Fruit fly (Drosophila melanogaster) whole organism, embryonic: ENCODE measurements around the gene CG9297.
A peak's percentile ranks its signal among the peaks of the same experiment; 100 is the strongest.

ENCODE experiments used
- Abd-B ChIP-seq: fragments of 200-800 bp; sonication (Bioruptor generic); optimal IDR thresholded peaks from 2 replicates; lab custom pipeline; 2018; ENCODE audit warnings: missing biosample characterization, mild to moderate bottlenecking, missing genetic modification characterization, moderate library complexity
- BEAF-32 ChIP-seq: fragments of 200-800 bp; sonication (Bioruptor generic); optimal IDR thresholded peaks from 3 replicates; lab custom pipeline; 2017; ENCODE audit warnings: missing biosample characterization, missing genetic modification characterization, mild to moderate bottlenecking, moderate library complexity, missing genetic modification reagents
- Bteb2 ChIP-seq: fragments of 200-800 bp; sonication (Bioruptor generic); optimal IDR thresholded peaks from 2 replicates; lab custom pipeline; 2016; ENCODE audit warnings: missing biosample characterization, missing genetic modification characterization
- CG1024 ChIP-seq: fragments of 200-800 bp; sonication (Bioruptor generic); IDR thresholded peaks from 2 replicates; pipeline ENCODE4 v1.3.6; 2022; ENCODE audit warnings: missing biosample characterization, missing genetic modification characterization
- CG10979 ChIP-seq: fragments of 200-800 bp; sonication (Bioruptor generic); optimal IDR thresholded peaks from 2 replicates; lab custom pipeline; 2018; ENCODE audit warnings: missing biosample characterization, mild to moderate bottlenecking, missing genetic modification characterization, moderate library complexity
- CG11085 ChIP-seq: fragments of 200-800 bp; sonication (Bioruptor generic); IDR thresholded peaks from 2 replicates; pipeline ENCODE4 v1.3.6; 2022; ENCODE audit warnings: missing biosample characterization, missing genetic modification characterization
- CG12104 ChIP-seq: fragments of 200-800 bp; sonication (Bioruptor generic); optimal IDR thresholded peaks from 3 replicates; lab custom pipeline; 2016; ENCODE audit warnings: missing biosample characterization, missing genetic modification characterization
- CG12219 ChIP-seq: fragments of 200-800 bp; sonication (Bioruptor generic); optimal IDR thresholded peaks from 3 replicates; lab custom pipeline; 2018; ENCODE audit warnings: missing biosample characterization, mild to moderate bottlenecking, missing genetic modification characterization
- CG12236 ChIP-seq: fragments of 200-800 bp; sonication (Bioruptor generic); optimal IDR thresholded peaks from 2 replicates; lab custom pipeline; 2016; ENCODE audit warnings: missing biosample characterization, missing genetic modification characterization
- CG13624 ChIP-seq: fragments of 200-800 bp; sonication (Bioruptor generic); optimal IDR thresholded peaks from 2 replicates; lab custom pipeline; 2016; ENCODE audit warnings: missing biosample characterization, missing genetic modification characterization
- CG14965 ChIP-seq: fragments of 200-800 bp; sonication (Bioruptor generic); optimal IDR thresholded peaks from 2 replicates; lab custom pipeline; 2016; ENCODE audit warnings: missing biosample characterization, missing genetic modification characterization, borderline replicate concordance
- CG17359 ChIP-seq: fragments of 200-800 bp; sonication (Bioruptor generic); optimal IDR thresholded peaks from 3 replicates; lab custom pipeline; 2018; ENCODE audit warnings: missing biosample characterization, mild to moderate bottlenecking, missing genetic modification characterization, moderate library complexity
- CG2712 ChIP-seq: fragments of 200-800 bp; optimal IDR thresholded peaks from 3 replicates; lab custom pipeline; 2019; ENCODE audit warnings: missing biosample characterization, mild to moderate bottlenecking, missing genetic modification characterization, moderate library complexity
- CG32532 ChIP-seq: fragments of 200-800 bp; sonication (Bioruptor generic); IDR thresholded peaks from 2 replicates; pipeline ENCODE4 v1.3.6; 2022; ENCODE audit warnings: missing biosample characterization, missing genetic modification characterization
- CG34224 ChIP-seq: fragments of 200-800 bp; sonication (Bioruptor generic); IDR thresholded peaks from 3 replicates; pipeline ENCODE4 v1.3.6; 2022; ENCODE audit warnings: missing biosample characterization, missing genetic modification characterization; ENCODE audit not compliant: partially characterized antibody
- CG4282 ChIP-seq: fragments of 200-800 bp; sonication (Bioruptor generic); optimal IDR thresholded peaks from 2 replicates; lab custom pipeline; 2016; ENCODE audit warnings: missing biosample characterization, missing genetic modification characterization
- CG4360 ChIP-seq: fragments of 200-800 bp; sonication (Bioruptor generic); IDR thresholded peaks from 2 replicates; pipeline ENCODE4 v1.3.6; 2022; ENCODE audit warnings: missing biosample characterization, missing genetic modification characterization
- CG6254 ChIP-seq: fragments of 200-800 bp; sonication (Bioruptor generic); optimal IDR thresholded peaks from 3 replicates; lab custom pipeline; 2017; ENCODE audit warnings: mild to moderate bottlenecking, missing biosample characterization, missing genetic modification reagents, missing genetic modification characterization
- CG6813 ChIP-seq: fragments of 200-800 bp; sonication (Bioruptor generic); optimal IDR thresholded peaks from 2 replicates; lab custom pipeline; 2017; ENCODE audit warnings: missing biosample characterization, missing genetic modification characterization, mild to moderate bottlenecking, moderate library complexity, missing genetic modification reagents
- CG7556 ChIP-seq: fragments of 200-800 bp; sonication (Bioruptor generic); optimal IDR thresholded peaks from 2 replicates; lab custom pipeline; 2017; ENCODE audit warnings: missing biosample characterization, mild to moderate bottlenecking, missing genetic modification characterization
- CG9437 ChIP-seq: fragments of 200-800 bp; sonication (Bioruptor generic); optimal IDR thresholded peaks from 2 replicates; lab custom pipeline; 2018; ENCODE audit warnings: missing biosample characterization, mild to moderate bottlenecking, missing genetic modification characterization
- CG9727 ChIP-seq: fragments of 200-800 bp; sonication (Bioruptor generic); optimal IDR thresholded peaks from 3 replicates; lab custom pipeline; 2017; ENCODE audit warnings: missing biosample characterization, mild to moderate bottlenecking, missing genetic modification characterization
- CkIIα-i1 ChIP-seq: fragments of 200-800 bp; sonication (Bioruptor generic); IDR thresholded peaks from 2 replicates; pipeline ENCODE4 v1.3.6; 2022; ENCODE audit warnings: missing biosample characterization, missing genetic modification characterization
- Drgx ChIP-seq: fragments of 200-800 bp; sonication (Bioruptor generic); IDR thresholded peaks from 2 replicates; pipeline ENCODE4 v1.3.6; 2022; ENCODE audit warnings: missing biosample characterization, missing genetic modification characterization
- HLH3B ChIP-seq: fragments of 200-800 bp; sonication (Bioruptor generic); IDR thresholded peaks from 2 replicates; pipeline ENCODE4 v1.3.6; 2022; ENCODE audit warnings: missing biosample characterization, missing genetic modification characterization
- HmgZ ChIP-seq: fragments of 200-800 bp; sonication (Bioruptor generic); optimal IDR thresholded peaks from 2 replicates; lab custom pipeline; 2018; ENCODE audit warnings: missing biosample characterization, mild to moderate bottlenecking, missing genetic modification characterization
- Hmr ChIP-seq: fragments of 200-800 bp; sonication (Bioruptor generic); optimal IDR thresholded peaks from 3 replicates; lab custom pipeline; 2017; ENCODE audit warnings: mild to moderate bottlenecking, missing biosample characterization, missing genetic modification reagents, missing genetic modification characterization
- MBD-R2 ChIP-seq: fragments of 200-800 bp; sonication (Bioruptor generic); IDR thresholded peaks from 2 replicates; pipeline ENCODE4 v1.3.6; 2022; ENCODE audit warnings: missing biosample characterization, missing genetic modification characterization
- Max ChIP-seq: fragments of 200-800 bp; sonication (Bioruptor generic); optimal IDR thresholded peaks from 2 replicates; lab custom pipeline; 2016; ENCODE audit warnings: missing biosample characterization, mild to moderate bottlenecking, missing genetic modification characterization
- Six4 ChIP-seq: fragments of 200-800 bp; sonication (Bioruptor generic); optimal IDR thresholded peaks from 2 replicates; lab custom pipeline; 2016; ENCODE audit warnings: missing biosample characterization, missing genetic modification characterization
- Tbp ChIP-seq: fragments of >200 bp; optimal IDR thresholded peaks from 2 replicates; lab custom pipeline; 2018; ENCODE audit warnings: missing biosample characterization, missing genetic modification characterization
- btn ChIP-seq: fragments of 200-800 bp; sonication (Bioruptor generic); optimal IDR thresholded peaks from 2 replicates; lab custom pipeline; 2016; ENCODE audit warnings: missing biosample characterization, missing genetic modification characterization
- caup ChIP-seq: fragments of 200-800 bp; sonication (Bioruptor generic); optimal IDR thresholded peaks from 3 replicates; lab custom pipeline; 2017; ENCODE audit warnings: missing biosample characterization, mild to moderate bottlenecking, missing genetic modification characterization, moderate library complexity; ENCODE audit not compliant: severe bottlenecking
- danr ChIP-seq: fragments of 200-800 bp; sonication (Bioruptor generic); IDR thresholded peaks from 2 replicates; pipeline ENCODE4 v1.3.6; 2022; ENCODE audit warnings: missing biosample characterization, missing genetic modification characterization
- dmrt99B ChIP-seq: fragments of 200-800 bp; sonication (Bioruptor generic); optimal IDR thresholded peaks from 2 replicates; lab custom pipeline; 2018; ENCODE audit warnings: missing biosample characterization, mild to moderate bottlenecking, missing genetic modification characterization, moderate library complexity
- ewg ChIP-seq: fragments of 200-800 bp; sonication (Bioruptor generic); optimal IDR thresholded peaks from 3 replicates; lab custom pipeline; 2017; ENCODE audit warnings: mild to moderate bottlenecking, missing biosample characterization, missing genetic modification reagents, missing genetic modification characterization
- fd96Cb ChIP-seq: fragments of 200-800 bp; sonication (Bioruptor generic); optimal IDR thresholded peaks from 2 replicates; lab custom pipeline; 2018; ENCODE audit warnings: missing biosample characterization, mild to moderate bottlenecking, missing genetic modification characterization, moderate library complexity
- nmo ChIP-seq: fragments of 200-800 bp; sonication (Bioruptor generic); optimal IDR thresholded peaks from 2 replicates; lab custom pipeline; 2018; ENCODE audit warnings: missing biosample characterization, mild to moderate bottlenecking, missing genetic modification characterization, moderate library complexity
- nom ChIP-seq: fragments of 200-800 bp; sonication (Bioruptor generic); optimal IDR thresholded peaks from 2 replicates; lab custom pipeline; 2017; ENCODE audit warnings: missing biosample characterization, missing genetic modification characterization, mild to moderate bottlenecking, moderate library complexity, missing genetic modification reagents
- pb ChIP-seq: fragments of 200-800 bp; sonication (Bioruptor generic); optimal IDR thresholded peaks from 3 replicates; lab custom pipeline; 2016; ENCODE audit warnings: missing biosample characterization, missing genetic modification characterization
- pros ChIP-seq: fragments of 200-800 bp; sonication (Bioruptor generic); optimal IDR thresholded peaks from 3 replicates; lab custom pipeline; 2019; ENCODE audit warnings: missing biosample characterization, mild to moderate bottlenecking, missing genetic modification characterization, moderate library complexity
- rib ChIP-seq: fragments of 200-800 bp; sonication (Bioruptor generic); IDR thresholded peaks from 2 replicates; pipeline ENCODE4 v1.3.6; 2022; ENCODE audit warnings: missing biosample characterization, missing genetic modification characterization
- schlank ChIP-seq: fragments of 200-800 bp; sonication (Bioruptor generic); optimal IDR thresholded peaks from 2 replicates; lab custom pipeline; 2018; ENCODE audit warnings: missing biosample characterization, mild to moderate bottlenecking, missing genetic modification characterization
- tap ChIP-seq: fragments of 200-800 bp; optimal IDR thresholded peaks from 3 replicates; lab custom pipeline; 2019; ENCODE audit warnings: missing biosample characterization, mild to moderate bottlenecking, missing genetic modification characterization, moderate library complexity
- tin ChIP-seq: fragments of 200-800 bp; sonication (Bioruptor generic); optimal IDR thresholded peaks from 3 replicates; lab custom pipeline; 2016; ENCODE audit warnings: missing biosample characterization, missing genetic modification characterization
- tll ChIP-seq, 2 experiments: fragments of 200-800 bp in 1 of 2; fragments of >200 bp in 1 of 2; sonication (Bioruptor generic) in 1 of 2; optimal IDR thresholded peaks; 2 replicates each; lab custom pipeline; 2017 to 2019; ENCODE audit warnings: missing biosample characterization in 2 of 2, missing genetic modification characterization in 2 of 2, mild to moderate bottlenecking in 1 of 2, moderate library complexity in 1 of 2
- twi ChIP-seq: fragments of 200-800 bp; optimal IDR thresholded peaks from 2 replicates; lab custom pipeline; 2019; ENCODE audit warnings: missing biosample characterization, mild to moderate bottlenecking, missing genetic modification characterization, moderate library complexity
- wor ChIP-seq: fragments of 200-800 bp; sonication (Bioruptor generic); IDR thresholded peaks from 2 replicates; pipeline ENCODE4 v1.3.6; 2022; ENCODE audit warnings: missing biosample characterization, missing genetic modification characterization
- zfh1 ChIP-seq: fragments of 200-800 bp; sonication (Bioruptor generic); IDR thresholded peaks from 3 replicates; pipeline ENCODE4 v1.3.6; 2022; ENCODE audit warnings: missing biosample characterization, missing genetic modification characterization

CG9297 gene

DNA sequence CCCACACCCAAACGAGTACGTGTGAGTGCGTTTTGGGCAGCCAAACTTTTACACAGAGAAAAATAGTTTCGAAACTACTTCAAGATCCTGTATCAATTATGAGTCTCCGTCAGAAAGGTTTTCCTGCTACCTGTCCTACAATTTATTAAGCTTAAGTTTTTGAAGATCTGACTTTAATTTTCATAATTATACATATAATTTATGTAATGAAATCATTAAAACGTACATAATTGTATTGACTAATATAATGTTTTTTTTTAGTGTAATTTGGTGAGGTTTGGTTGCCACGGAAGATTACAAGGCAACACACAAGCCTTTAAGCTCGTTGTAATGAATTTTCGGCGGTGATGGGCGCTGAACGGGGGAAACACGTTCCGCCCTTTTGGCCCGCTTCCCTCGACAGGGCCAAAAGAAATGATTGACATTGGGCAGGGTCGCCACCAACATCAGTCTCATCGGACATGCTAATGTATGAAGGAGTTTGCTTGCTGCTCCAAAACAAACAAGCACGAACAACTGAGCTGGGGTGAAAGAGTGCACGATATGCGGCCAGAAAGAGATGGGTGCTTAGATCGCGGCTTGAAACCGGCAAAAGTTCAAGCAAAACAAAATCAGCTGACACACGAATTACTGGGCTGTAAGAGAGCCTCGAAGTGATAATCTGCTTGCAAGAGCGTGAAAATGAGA lies 22.8 kb downstream of the CG9297 start (continued):
- TF ChIP-seq CG13624 (no peak), CG10979 (tag; lab: Kevin White, UChicago) (peak; percentile 85), CG12219 (GFP tag; lab: Kevin White, UChicago) (peak; percentile 66), pros (GFP tag; lab: Kevin White, UChicago) (no peak), CG6813 (GFP tag; lab: Kevin White, UChicago) (no peak), HLH3B (GFP tag; lab: Robert Waterston, UW) (peak; percentile 64), zfh1 (GFP tag; lab: Robert Waterston, UW) (peak; percentile 61; the same call in 1 of the 3 replicates), HmgZ (tag; lab: Kevin White, UChicago) (peak; percentile 21), CG34224 (GFP tag; lab: Robert Waterston, UW) (no peak), pb (GFP tag; lab: Kevin White, UChicago) (no peak), CG4282 (GFP tag; lab: Kevin White, UChicago) (no peak), CG4360 (GFP tag; lab: Robert Waterston, UW) (0 out of 2 replicates have a peak, but pooled peaks have one; percentile 34), rib (GFP tag; lab: Robert Waterston, UW) (no peak), CG9437 (GFP tag; lab: Kevin White, UChicago) (peak; percentile 54), MBD-R2 (no peak), ewg (GFP tag; lab: Kevin White, UChicago) (peak; percentile 75), CG7556 (GFP tag; lab: Kevin White, UChicago) (peak; percentile 71), CG17359 (peak; percentile 73), Max (GFP tag; lab: Kevin White, UChicago) (peak; percentile 57), Bteb2 (GFP tag; lab: Kevin White, UChicago) (no peak), CG14965 (GFP tag; lab: Kevin White, UChicago) (no peak), Drgx (GFP tag; lab: Robert Waterston, UW) (0 out of 2 replicates have a peak, but pooled peaks have one; percentile 5), dmrt99B (peak; percentile 82), CG1024 (GFP tag; lab: Robert Waterston, UW) (peak; percentile 58), nmo (GFP tag; lab: Kevin White, UChicago) (peak; percentile 87), Hmr (GFP tag; lab: Kevin White, UChicago) (peak; percentile 28), CG6254 (GFP tag; lab: Kevin White, UChicago) (peak; percentile 55), Tbp (no peak), CG32532 (no peak), twi (tag; lab: Kevin White, UChicago) (peak; percentile 35), Abd-B (GFP tag; lab: Kevin White, UChicago) (peak; percentile 45), caup (GFP tag; lab: Kevin White, UChicago) (peak; percentile 15), tin (GFP tag; lab: Kevin White, UChicago) (peak; percentile 34), CG11085 (GFP tag; lab: Robert Waterston, UW) (no peak), CG9727 (GFP tag; lab: Kevin White, UChicago) (peak; percentile 43), CG12236 (GFP tag; lab: Kevin White, UChicago) (no peak), tap (tag; lab: Kevin White, UChicago) (peak; percentile 39), fd96Cb (tag; lab: Kevin White, UChicago) (peak; percentile 77), danr (GFP tag; lab: Robert Waterston, UW) (0 out of 2 replicates have a peak, but pooled peaks have one; percentile 18), CG2712 (tag; lab: Kevin White, UChicago) (peak; percentile 85), CkIIα-i1 (GFP tag; lab: Robert Waterston, UW) (no peak), BEAF-32 (GFP tag; lab: Kevin White, UChicago) (no peak), btn (no peak), CG12104 (GFP tag; lab: Kevin White, UChicago) (no peak), tll (GFP tag; optimal IDR thresholded peaks at IDR 0.05; lab: Kevin White, UChicago) (no peak), schlank (no peak), wor (GFP tag; lab: Robert Waterston, UW) (peak; percentile 44; the same call in 1 of the 2 replicates), nom (GFP tag; lab: Kevin White, UChicago) (no peak), Six4 (GFP tag; lab: Kevin White, UChicago) (peak; percentile 40)
